Fruit fly (Drosophila melanogaster): ENCODE measurements around the gene Tbc1d15-17.

Tbc1d15-17 gene

dm6 chr2L:250507-251215 is 43.7 kb downstream of the Tbc1d15-17 start, which contains the start of gene kis (continued):
- TF ChIP-seq Stat92E (GFP tag; optimal IDR thresholded peaks at IDR 0.05): peak in 1 of 3 experiments; percentile 74
- TF ChIP-seq zf30C (GFP tag; optimal IDR thresholded peaks at IDR 0.05): no peak
- peak; percentile 20 for TF ChIP-seq CG7271 (tag; optimal IDR thresholded peaks at IDR 0.05)
- TF ChIP-seq pb (GFP tag; optimal IDR thresholded peaks at IDR 0.05): no peak
- peak; percentile 89 for TF ChIP-seq mld (GFP tag; IDR thresholded peaks at IDR 0.05; ENCODE audit: partially characterized antibody)
- no peak for TF ChIP-seq cas (GFP tag; IDR thresholded peaks at IDR 0.05)
- TF ChIP-seq CG2678 (tag; optimal IDR thresholded peaks at IDR 0.05): peak; percentile 41
- TF ChIP-seq rib (GFP tag; IDR thresholded peaks at IDR 0.05): no peak
- no peak for TF ChIP-seq CG6654 (GFP tag; optimal IDR thresholded peaks at IDR 0.05)
- TF ChIP-seq Dip2 (GFP tag; IDR thresholded peaks at IDR 0.05): no peak
- TF ChIP-seq CG14860 (GFP tag; IDR thresholded peaks at IDR 0.05; ENCODE audit: partially characterized antibody): peak; percentile 94
- no peak for TF ChIP-seq da (GFP tag; optimal IDR thresholded peaks at IDR 0.05)
- TF ChIP-seq grn (GFP tag; optimal IDR thresholded peaks at IDR 0.05): no peak
- TF ChIP-seq CG34422 (GFP tag; IDR thresholded peaks at IDR 0.05): peak; percentile 56; the same call in 2 of the 3 replicates
- no peak for TF ChIP-seq HHEX (GFP tag; optimal IDR thresholded peaks at IDR 0.05)
- peak; percentile 98 for TF ChIP-seq CG13287 (GFP tag; IDR thresholded peaks at IDR 0.05; ENCODE audit: partially characterized antibody)
- TF ChIP-seq CG11695 (GFP tag; IDR thresholded peaks at IDR 0.05): no peak
- TF ChIP-seq dpn (GFP tag; optimal IDR thresholded peaks at IDR 0.05): peak; percentile 27 to 63
- peak; percentile 30 for TF ChIP-seq vfl (GFP tag; optimal IDR thresholded peaks at IDR 0.05)
- no peak for TF ChIP-seq Optix (GFP tag; IDR thresholded peaks at IDR 0.05)
- TF ChIP-seq ATbp (GFP tag; optimal IDR thresholded peaks at IDR 0.05): no peak
- TF ChIP-seq CG18599 (GFP tag; optimal IDR thresholded peaks at IDR 0.05): peak; percentile 42
- peak; percentile 4 for TF ChIP-seq CG4282 (GFP tag; optimal IDR thresholded peaks at IDR 0.05)
- TF ChIP-seq CG16863 (GFP tag; optimal IDR thresholded peaks at IDR 0.05): no peak
- TF ChIP-seq gsb-n (tag; optimal IDR thresholded peaks at IDR 0.05): peak; percentile 68
- TF ChIP-seq Aef1 (GFP tag; IDR thresholded peaks at IDR 0.05): peak; percentile 87
- TF ChIP-seq Dfd (GFP tag; optimal IDR thresholded peaks at IDR 0.05): no peak
- no peak for TF ChIP-seq CG6854 (GFP tag; optimal IDR thresholded peaks at IDR 0.05)
- peak; percentile 91 for TF ChIP-seq Med (GFP tag)
- peak; percentile 9 for TF ChIP-seq NfI (GFP tag; optimal IDR thresholded peaks at IDR 0.05)
- TF ChIP-seq bsh (GFP tag; optimal IDR thresholded peaks at IDR 0.05): peak; percentile 5 to 21
- TF ChIP-seq Vsx1 (GFP tag; optimal IDR thresholded peaks at IDR 0.05): no peak
- TF ChIP-seq CG3995 (GFP tag; optimal IDR thresholded peaks at IDR 0.05): peak; percentile 75
- TF ChIP-seq tio (GFP tag; optimal IDR thresholded peaks at IDR 0.05): no peak
- TF ChIP-seq exex (tag; optimal IDR thresholded peaks at IDR 0.05): peak; percentile 17
- TF ChIP-seq CG31365 (tag; optimal IDR thresholded peaks at IDR 0.05): peak; percentile 12
- no peak for TF ChIP-seq crc (GFP tag; optimal IDR thresholded peaks at IDR 0.05)
- TF ChIP-seq E2f1 (GFP tag; IDR thresholded peaks at IDR 0.05): 0 out of 2 replicates have a peak, but pooled peaks have one; percentile 14
- TF ChIP-seq gce (GFP tag; IDR thresholded peaks at IDR 0.05): no peak
- TF ChIP-seq Tbp (GFP tag; optimal IDR thresholded peaks at IDR 0.05): no peak
- 0 out of 3 replicates have a peak, but pooled peaks have one; percentile 41 for TF ChIP-seq CG17361 (GFP tag; IDR thresholded peaks at IDR 0.05)
- no peak for TF ChIP-seq wor (GFP tag; IDR thresholded peaks at IDR 0.05)
- TF ChIP-seq CG7357 (GFP tag; IDR thresholded peaks at IDR 0.05): no peak
- no peak for TF ChIP-seq stc (GFP tag; IDR thresholded peaks at IDR 0.05)
- peak; percentile 2 for TF ChIP-seq CG18476 (GFP tag; optimal IDR thresholded peaks at IDR 0.05)
- TF ChIP-seq Ets97D (GFP tag; optimal IDR thresholded peaks at IDR 0.05): peak; percentile 94
- TF ChIP-seq Fer1 (GFP tag; optimal IDR thresholded peaks at IDR 0.05): peak; percentile 63
- peak; percentile 57; the same call in 1 of the 2 replicates for TF ChIP-seq vvl (GFP tag; IDR thresholded peaks at IDR 0.05)
- TF ChIP-seq Myb (GFP tag; optimal IDR thresholded peaks at IDR 0.05): peak; percentile 58
- no peak for TF ChIP-seq B-H1 (GFP tag; IDR thresholded peaks at IDR 0.05)
